Fruit fly (Drosophila melanogaster) whole organism, embryonic: ENCODE data around the gene Nubp1.

Experiments used
- CG17912 ChIP-seq: fragments of 200-800 bp; sonication (Bioruptor generic); optimal IDR thresholded peaks from 2 replicates; lab custom pipeline; 2018; ENCODE audit warnings: missing biosample characterization, mild to moderate bottlenecking, missing genetic modification characterization
- CG32772 ChIP-seq: fragments of 200-800 bp; sonication (Bioruptor generic); IDR thresholded peaks from 2 replicates; pipeline ENCODE4 v1.3.6; 2022; ENCODE audit warnings: missing biosample characterization, missing genetic modification characterization

- TF ChIP-seq CG17912 (no peak), CG32772 (GFP tag; lab: Robert Waterston, UW) (no peak)
These were observed 28.6 kb upstream of the Nubp1 start for dm6 chr2L:16703753-16704152.
